Worm (Caenorhabditis elegans): ENCODE measurements around the gene zig-8.

ce11 chrIII:13152697-13153391 is 33.2 kb downstream of the zig-8 start, which contains the start of gene Y39E4B.10:
- TF ChIP-seq elt-3 (tag; optimal IDR thresholded peaks at IDR 0.05) = no peak
- TF ChIP-seq nhr-76 (tag; optimal IDR thresholded peaks at IDR 0.05) = no peak
- TF ChIP-seq unc-62 (GFP tag; optimal IDR thresholded peaks at IDR 0.05) = no peak
- TF ChIP-seq lin-13 (tag; optimal IDR thresholded peaks at IDR 0.05) = peak; percentile 20
- no peak for TF ChIP-seq nhr-237 (tag; optimal IDR thresholded peaks at IDR 0.05)

Measured in whole organism, mixed stage, embryonic.